Worm (Caenorhabditis elegans) whole organism, L4 larva: ENCODE measurements around the gene F22F7.8.

Source experiments
- F10B5.3 ChIP-seq: sonication (generic microtip); optimal IDR thresholded peaks from 2 replicates; lab custom pipeline; 2016; ENCODE audit warnings: mild to moderate bottlenecking, missing genetic modification characterization, missing compliant biosample characterization
- Y105C5A.15 ChIP-seq: fragments of 200-800 bp; sonication (Bioruptor generic); IDR thresholded peaks from 2 replicates; pipeline ENCODE4 v1.3.6; 2022; ENCODE audit warnings: missing genetic modification characterization, missing compliant biosample characterization
- ZK337.2 ChIP-seq: fragments of 200-800 bp; sonication (Bioruptor generic); IDR thresholded peaks from 2 replicates; pipeline ENCODE4 v1.3.6; 2022; ENCODE audit warnings: missing genetic modification reagents, missing genetic modification characterization, missing compliant biosample characterization
- aha-1 ChIP-seq: fragments of 150-350 bp; peaks from one replicate; lab custom pipeline; 2014; ENCODE audit warnings: missing biosample characterization, missing genetic modification characterization
- arid-1 ChIP-seq: fragments of 200-800 bp; sonication (Bioruptor generic); conservative IDR thresholded peaks from 2 replicates; pipeline ENCODE4 v1.3.6; 2022; ENCODE audit warnings: missing genetic modification reagents, missing genetic modification characterization, missing compliant biosample characterization
- ceh-28 ChIP-seq: fragments of 150-350 bp; optimal IDR thresholded peaks from 2 replicates; lab custom pipeline; 2014; ENCODE audit warnings: missing biosample characterization, missing genetic modification reagents, missing genetic modification characterization
- ceh-82 ChIP-seq: sonication (generic microtip); optimal IDR thresholded peaks from 2 replicates; lab custom pipeline; 2017; ENCODE audit warnings: missing biosample characterization, missing genetic modification characterization
- ces-1 ChIP-seq: fragments of 150-350 bp; sonication (generic microtip); optimal IDR thresholded peaks from 4 replicates; lab custom pipeline; 2014; ENCODE audit warnings: missing biosample characterization, missing genetic modification reagents, missing genetic modification characterization
- daf-16 ChIP-seq, 3 experiments: sonication (generic microtip); optimal IDR thresholded peaks; 2 replicates each; lab custom pipeline; 2016 to 2017; ENCODE audit warnings: missing genetic modification characterization in 3 of 3, missing genetic modification reagents in 3 of 3, mild to moderate bottlenecking in 2 of 3, missing compliant biosample characterization in 2 of 3, missing biosample characterization in 1 of 3, moderate library complexity in 1 of 3
- daf-19 ChIP-seq: fragments of 200-800 bp; sonication (Bioruptor generic); conservative IDR thresholded peaks from 2 replicates; pipeline ENCODE4 v1.3.6; 2022; ENCODE audit warnings: missing genetic modification characterization, missing compliant biosample characterization
- dmd-6 ChIP-seq: fragments of 200-800 bp; sonication (Bioruptor generic); IDR thresholded peaks from 2 replicates; pipeline ENCODE4 v1.3.6; 2022; ENCODE audit warnings: missing genetic modification reagents, missing genetic modification characterization, missing compliant biosample characterization
- dmd-8 ChIP-seq: fragments of 200-800 bp; sonication (Bioruptor generic); IDR thresholded peaks from 2 replicates; pipeline ENCODE4 v1.3.6; 2022; ENCODE audit warnings: missing genetic modification characterization, missing compliant biosample characterization
- dmd-9 ChIP-seq: fragments of 200-800 bp; sonication (Bioruptor generic); IDR thresholded peaks from 2 replicates; pipeline ENCODE4 v1.3.6; 2022; ENCODE audit warnings: missing genetic modification reagents, missing genetic modification characterization, missing compliant biosample characterization
- duxl-1 ChIP-seq: sonication (generic microtip); optimal IDR thresholded peaks from 2 replicates; lab custom pipeline; 2016; ENCODE audit warnings: mild to moderate bottlenecking, missing genetic modification characterization, moderate library complexity, missing compliant biosample characterization; ENCODE audit not compliant: poor library complexity
- dve-1 ChIP-seq: sonication (generic microtip); optimal IDR thresholded peaks from 2 replicates; lab custom pipeline; 2017; ENCODE audit warnings: antibody characterized with exemption, mild to moderate bottlenecking, missing genetic modification characterization, missing compliant biosample characterization; ENCODE audit not compliant: insufficient read depth
- fos-1 ChIP-seq: fragments of 150-350 bp; optimal IDR thresholded peaks from 2 replicates; lab custom pipeline; 2014; ENCODE audit warnings: missing biosample characterization, missing genetic modification characterization
- hlh-11 ChIP-seq: fragments of 200-800 bp; sonication (Bioruptor generic); optimal IDR thresholded peaks from 2 replicates; lab custom pipeline; 2018; ENCODE audit warnings: mild to moderate bottlenecking, missing genetic modification characterization, missing compliant biosample characterization
- hlh-30 ChIP-seq: sonication (generic microtip); optimal IDR thresholded peaks from 2 replicates; lab custom pipeline; 2017; ENCODE audit warnings: antibody characterized with exemption, mild to moderate bottlenecking, missing genetic modification characterization, missing compliant biosample characterization; ENCODE audit not compliant: insufficient read depth
- hmg-1.1 ChIP-seq: fragments of 200-800 bp; sonication (Bioruptor generic); IDR thresholded peaks from 2 replicates; pipeline ENCODE4 v1.3.6; 2022; ENCODE audit warnings: missing genetic modification reagents, missing genetic modification characterization, missing compliant biosample characterization
- jun-1 ChIP-seq: fragments of 150-350 bp; optimal IDR thresholded peaks from 2 replicates; lab custom pipeline; 2014; ENCODE audit warnings: missing biosample characterization, missing genetic modification reagents, missing genetic modification characterization
- lin-29 ChIP-seq: fragments of 200-800 bp; sonication (Bioruptor generic); IDR thresholded peaks from 2 replicates; pipeline ENCODE4 v1.3.6; 2022; ENCODE audit warnings: missing genetic modification reagents, missing genetic modification characterization, missing compliant biosample characterization
- madf-5 ChIP-seq, 2 experiments: fragments of 200-800 bp; sonication (Bioruptor generic); IDR thresholded peaks; 2 replicates each; pipeline ENCODE4 v1.3.6; 2022; ENCODE audit warnings: missing compliant biosample characterization in 2 of 2, missing genetic modification characterization in 2 of 2
- mes-2 ChIP-seq: sonication (generic microtip); optimal IDR thresholded peaks from 2 replicates; lab custom pipeline; 2016; ENCODE audit warnings: missing genotype, mild to moderate bottlenecking, missing genetic modification characterization, missing compliant biosample characterization; ENCODE audit not compliant: poor library complexity, severe bottlenecking
- mxl-2 ChIP-seq: fragments of 200-800 bp; sonication (Bioruptor generic); conservative IDR thresholded peaks from 2 replicates; pipeline ENCODE4 v1.3.6; 2022; ENCODE audit warnings: missing genetic modification reagents, missing genetic modification characterization, missing compliant biosample characterization
- mxl-3 ChIP-seq: fragments of 200-800 bp; sonication (Bioruptor generic); optimal IDR thresholded peaks from 2 replicates; lab custom pipeline; 2018; ENCODE audit warnings: mild to moderate bottlenecking, missing genetic modification characterization, missing compliant biosample characterization
- nhr-102 ChIP-seq: sonication (generic microtip); optimal IDR thresholded peaks from 2 replicates; lab custom pipeline; 2016; ENCODE audit warnings: mild to moderate bottlenecking, missing genetic modification characterization, moderate library complexity, missing compliant biosample characterization
- nhr-237 ChIP-seq: sonication (generic microtip); optimal IDR thresholded peaks from 2 replicates; lab custom pipeline; 2017; ENCODE audit warnings: missing biosample characterization, missing genetic modification characterization
- nhr-25 ChIP-seq: sonication (generic microtip); optimal IDR thresholded peaks from 2 replicates; lab custom pipeline; 2017; ENCODE audit warnings: missing genetic modification characterization, mild to moderate bottlenecking, missing compliant biosample characterization, antibody characterized with exemption, moderate library complexity, borderline replicate concordance; ENCODE audit not compliant: insufficient read depth
- nhr-28 ChIP-seq: fragments of 150-350 bp; optimal IDR thresholded peaks from 2 replicates; lab custom pipeline; 2014; ENCODE audit warnings: missing biosample characterization, missing genetic modification characterization
- nhr-41 ChIP-seq: fragments of 200-800 bp; sonication (Bioruptor generic); IDR thresholded peaks from 2 replicates; pipeline ENCODE4 v1.3.6; 2022; ENCODE audit warnings: missing genetic modification reagents, missing genetic modification characterization, missing compliant biosample characterization
- nhr-76 ChIP-seq: fragments of 150-350 bp; optimal IDR thresholded peaks from 2 replicates; lab custom pipeline; 2014; ENCODE audit warnings: missing biosample characterization, missing genetic modification characterization
- nhr-77 ChIP-seq: fragments of 150-350 bp; optimal IDR thresholded peaks from 2 replicates; lab custom pipeline; 2014; ENCODE audit warnings: missing biosample characterization, missing genetic modification characterization
- php-3 ChIP-seq: fragments of 200-800 bp; sonication (Bioruptor generic); IDR thresholded peaks from 2 replicates; pipeline ENCODE4 v1.3.6; 2022; ENCODE audit warnings: missing genetic modification reagents, missing genetic modification characterization, missing compliant biosample characterization
- pqm-1 ChIP-seq: sonication (generic microtip); optimal IDR thresholded peaks from 2 replicates; lab custom pipeline; 2017; ENCODE audit warnings: missing biosample characterization, missing genetic modification characterization
- saeg-2 ChIP-seq: fragments of 200-800 bp; sonication (Bioruptor generic); IDR thresholded peaks from 2 replicates; pipeline ENCODE4 v1.3.6; 2022; ENCODE audit warnings: missing genetic modification reagents, missing genetic modification characterization, missing compliant biosample characterization
- spr-1 ChIP-seq: sonication (generic microtip); optimal IDR thresholded peaks from 2 replicates; lab custom pipeline; 2016; ENCODE audit warnings: mild to moderate bottlenecking, missing genetic modification characterization, missing compliant biosample characterization
- tra-1 ChIP-seq: fragments of 200-800 bp; sonication (Bioruptor generic); IDR thresholded peaks from 2 replicates; pipeline ENCODE4 v1.3.6; 2022; ENCODE audit warnings: missing genetic modification reagents, missing genetic modification characterization, missing compliant biosample characterization
- unc-130 ChIP-seq: sonication (generic microtip); optimal IDR thresholded peaks from 2 replicates; lab custom pipeline; 2016; ENCODE audit warnings: missing genetic modification reagents, missing genetic modification characterization, missing compliant biosample characterization
- vab-7 ChIP-seq: fragments of 200-800 bp; sonication (Bioruptor generic); IDR thresholded peaks from 2 replicates; pipeline ENCODE4 v1.3.6; 2022; ENCODE audit warnings: missing genetic modification reagents, missing genetic modification characterization, missing compliant biosample characterization
- ztf-11 ChIP-seq: fragments of 150-350 bp; optimal IDR thresholded peaks from 2 replicates; lab custom pipeline; 2014; ENCODE audit warnings: missing biosample characterization, missing genetic modification characterization

Gene F22F7.8

ce11 chrV:2123164-2123563 lies 1.4 kb upstream of the F22F7.8 start (continued):
- TF ChIP-seq tra-1 (peak; percentile 78), madf-5 (GFP tag; IDR thresholded peaks at IDR 0.05; lab: Robert Waterston, UW) (no peak), vab-7 (GFP tag; lab: Robert Waterston, UW) (no peak), F10B5.3 (tag; lab: Kevin White, UChicago) (no peak), daf-19 (GFP tag; lab: Robert Waterston, UW) (no peak), dve-1 (peak; percentile 51), arid-1 (no peak)
- TF ChIP-seq, all 104 proteins: peak for 9

DNA sequence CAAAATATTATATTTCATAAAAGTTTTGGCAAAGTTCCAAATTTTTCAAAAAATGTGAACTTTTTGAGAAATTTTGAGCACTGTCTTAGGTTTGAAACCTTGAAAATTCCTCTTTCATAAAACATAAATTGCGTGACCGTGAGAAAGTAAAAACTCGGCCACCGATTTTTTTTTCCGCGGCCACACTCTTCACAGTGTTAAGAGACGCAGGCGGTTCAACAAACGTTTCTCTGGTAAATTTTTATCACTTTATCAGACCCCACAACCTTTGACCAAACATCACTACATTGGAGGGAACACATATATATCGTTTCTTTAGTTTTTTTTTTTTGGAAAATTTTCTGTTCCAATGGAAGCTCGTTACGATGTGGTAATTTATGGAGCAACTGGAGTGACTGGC lies 757 bp upstream of the F22F7.8 start, which contains the start of gene F22F7.2:
TSS of gene F22F7.2 (plus strand) at position 266 of the 400 bp plus-strand sequence.
- TF ChIP-seq mes-2 (tag; lab: Kevin White, UChicago) = peak; percentile 63
- peak; percentile 27; the same call in 1 of the 2 replicates for TF ChIP-seq php-3 (GFP tag; lab: Robert Waterston, UW)
- no peak for TF ChIP-seq Y105C5A.15 (GFP tag; lab: Robert Waterston, UW)
- TF ChIP-seq nhr-102 (tag; lab: Kevin White, UChicago) = no peak
- no peak for TF ChIP-seq saeg-2 (GFP tag; lab: Robert Waterston, UW)
- TF ChIP-seq mxl-2 (GFP tag; lab: Robert Waterston, UW) = no peak
- TF ChIP-seq ceh-28 (tag; lab: Kevin White, UChicago) = no peak
- TF ChIP-seq nhr-28 = peak; percentile 39
- no peak for TF ChIP-seq nhr-25 (tag; lab: Kevin White, UChicago)
- peak; percentile 26 for TF ChIP-seq hlh-11
- TF ChIP-seq dve-1 = peak; percentile 43
- no peak for TF ChIP-seq aha-1 (tag; lab: Kevin White, UChicago)
- no peak for TF ChIP-seq spr-1 (tag; lab: Kevin White, UChicago)
- no peak for TF ChIP-seq pqm-1 (tag; lab: Kevin White, UChicago)
- 0 out of 2 replicates have a peak, but pooled peaks have one; percentile 17 for TF ChIP-seq nhr-41 (GFP tag; lab: Robert Waterston, UW)
- no peak for TF ChIP-seq nhr-237 (tag; lab: Kevin White, UChicago)
- TF ChIP-seq dmd-6 (GFP tag; lab: Robert Waterston, UW) = peak; percentile 32
- TF ChIP-seq tra-1 = peak; percentile 53; the same call in 1 of the 2 replicates
- TF ChIP-seq jun-1 (tag; lab: Kevin White, UChicago) = no peak
- no peak for TF ChIP-seq hmg-1.1 (GFP tag; lab: Robert Waterston, UW)

DNA sequence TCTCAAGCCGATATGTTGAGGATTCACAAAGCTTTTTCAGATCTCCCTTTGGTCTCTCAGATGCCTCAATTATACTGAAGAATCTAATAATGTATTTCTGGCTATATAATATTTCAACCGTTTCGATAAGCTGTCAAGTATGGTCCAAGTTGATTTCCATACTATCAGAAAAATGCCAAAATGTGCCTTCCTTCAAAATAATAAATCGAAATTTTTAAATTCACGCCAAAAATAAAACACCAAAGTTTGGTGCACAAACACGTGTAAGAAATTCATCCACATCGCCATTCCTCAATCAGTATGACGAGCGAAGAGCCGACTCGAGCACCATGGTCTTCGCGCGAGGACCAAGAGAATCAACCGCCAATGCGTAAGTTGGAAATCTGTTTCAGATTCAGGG lies 2.2 kb downstream of the F22F7.8 start, which contains the start of gene F22F7.11:
TSS of gene F22F7.11 (plus strand) at position 301 of the 400 bp plus-strand sequence.
- TF ChIP-seq dmd-8 (GFP tag; lab: Robert Waterston, UW) (no peak), ztf-11 (no peak), ZK337.2 (GFP tag; lab: Robert Waterston, UW) (no peak), fos-1 (tag; lab: Kevin White, UChicago) (no peak), nhr-76 (tag; lab: Kevin White, UChicago) (no peak), dmd-9 (GFP tag; lab: Robert Waterston, UW) (no peak), hlh-30 (tag; lab: Kevin White, UChicago) (no peak), mxl-3 (GFP tag; lab: Kevin White, UChicago) (no peak), ces-1 (GFP tag; lab: Kevin White, UChicago) (no peak), daf-16 (GFP tag; optimal IDR thresholded peaks at IDR 0.05; lab: Kevin White, UChicago) (no peak), daf-16 (tag; optimal IDR thresholded peaks at IDR 0.05; lab: Kevin White, UChicago) (no peak), ceh-82 (tag; lab: Kevin White, UChicago) (no peak), lin-29 (no peak), nhr-102 (tag; lab: Kevin White, UChicago) (no peak), nhr-77 (tag; lab: Kevin White, UChicago) (no peak), duxl-1 (tag; lab: Kevin White, UChicago) (no peak), spr-1 (tag; lab: Kevin White, UChicago) (no peak), unc-130 (GFP tag; lab: Kevin White, UChicago) (no peak)
